Fruit fly (Drosophila melanogaster) whole organism, embryonic: ENCODE data around the gene CG14439.
A peak's percentile ranks its signal among the peaks of the same experiment; 100 is the strongest.

Source experiments
- ATbp ChIP-seq: fragments of 200-800 bp; sonication (Bioruptor generic); optimal IDR thresholded peaks from 2 replicates; lab custom pipeline; 2017; ENCODE audit warnings: missing biosample characterization, mild to moderate bottlenecking, missing genetic modification characterization, missing genetic modification reagents
- Ada2b ChIP-seq: fragments of 200-800 bp; sonication (Bioruptor generic); IDR thresholded peaks from 2 replicates; pipeline ENCODE4 v1.3.6; 2022; ENCODE audit warnings: missing biosample characterization, missing genetic modification characterization
- CG10431 ChIP-seq: fragments of 200-800 bp; sonication (Bioruptor generic); optimal IDR thresholded peaks from 3 replicates; lab custom pipeline; 2018; ENCODE audit warnings: missing biosample characterization, mild to moderate bottlenecking, missing genetic modification characterization
- CG10543 ChIP-seq: fragments of 200-800 bp; sonication (Bioruptor generic); optimal IDR thresholded peaks from 3 replicates; lab custom pipeline; 2017; ENCODE audit warnings: missing biosample characterization, mild to moderate bottlenecking, missing genetic modification characterization, moderate library complexity
- CG12236 ChIP-seq: fragments of 200-800 bp; sonication (Bioruptor generic); optimal IDR thresholded peaks from 2 replicates; lab custom pipeline; 2016; ENCODE audit warnings: missing biosample characterization, missing genetic modification characterization
- CG12391 ChIP-seq: fragments of 200-800 bp; sonication (Bioruptor generic); optimal IDR thresholded peaks from 3 replicates; lab custom pipeline; 2018; ENCODE audit warnings: missing biosample characterization, mild to moderate bottlenecking, missing genetic modification characterization, moderate library complexity
- CG12659 ChIP-seq: fragments of 200-800 bp; sonication (Bioruptor generic); optimal IDR thresholded peaks from 3 replicates; lab custom pipeline; 2017; ENCODE audit warnings: mild to moderate bottlenecking, missing biosample characterization, missing genetic modification reagents, missing genetic modification characterization
- CG13424 ChIP-seq: fragments of 200-800 bp; sonication (Bioruptor generic); optimal IDR thresholded peaks from 2 replicates; lab custom pipeline; 2019; ENCODE audit warnings: missing biosample characterization, mild to moderate bottlenecking, missing genetic modification characterization, moderate library complexity
- CG15269 ChIP-seq: fragments of 200-800 bp; sonication (Bioruptor generic); optimal IDR thresholded peaks from 2 replicates; lab custom pipeline; 2018; ENCODE audit warnings: missing biosample characterization, mild to moderate bottlenecking, missing genetic modification characterization, moderate library complexity
- CG30431 ChIP-seq: fragments of 200-800 bp; sonication (Bioruptor generic); optimal IDR thresholded peaks from 2 replicates; lab custom pipeline; 2017; ENCODE audit warnings: missing biosample characterization, missing genetic modification characterization
- CG6689 ChIP-seq: fragments of 200-800 bp; sonication (Bioruptor generic); IDR thresholded peaks from 2 replicates; pipeline ENCODE4 v1.3.6; 2022; ENCODE audit warnings: missing biosample characterization, missing genetic modification characterization
- CG7357 ChIP-seq: fragments of 200-800 bp; sonication (Bioruptor generic); IDR thresholded peaks from 3 replicates; pipeline ENCODE4 v1.3.6; 2022; ENCODE audit warnings: missing biosample characterization, missing genetic modification characterization
- CG7556 ChIP-seq: fragments of 200-800 bp; sonication (Bioruptor generic); optimal IDR thresholded peaks from 2 replicates; lab custom pipeline; 2017; ENCODE audit warnings: missing biosample characterization, mild to moderate bottlenecking, missing genetic modification characterization
- CG7839 ChIP-seq: fragments of 200-800 bp; sonication (Bioruptor generic); optimal IDR thresholded peaks from 3 replicates; lab custom pipeline; 2018; ENCODE audit warnings: missing biosample characterization, mild to moderate bottlenecking, missing genetic modification characterization, moderate library complexity
- CG8281 ChIP-seq: fragments of 200-800 bp; sonication (Bioruptor generic); optimal IDR thresholded peaks from 2 replicates; lab custom pipeline; 2018; ENCODE audit warnings: missing biosample characterization, mild to moderate bottlenecking, missing genetic modification characterization, moderate library complexity
- CG9727 ChIP-seq: fragments of 200-800 bp; sonication (Bioruptor generic); optimal IDR thresholded peaks from 3 replicates; lab custom pipeline; 2017; ENCODE audit warnings: missing biosample characterization, mild to moderate bottlenecking, missing genetic modification characterization
- CG9876 ChIP-seq: fragments of 200-800 bp; sonication (Bioruptor generic); optimal IDR thresholded peaks from 2 replicates; lab custom pipeline; 2016; ENCODE audit warnings: missing biosample characterization, missing genetic modification characterization
- CHES-1-like ChIP-seq: fragments of 200-800 bp; sonication (Bioruptor generic); optimal IDR thresholded peaks from 2 replicates; lab custom pipeline; 2016; ENCODE audit warnings: missing biosample characterization, missing genetic modification characterization
- Chrac-16 ChIP-seq: fragments of 200-800 bp; sonication (Bioruptor generic); optimal IDR thresholded peaks from 3 replicates; lab custom pipeline; 2016; ENCODE audit warnings: missing biosample characterization, missing genetic modification characterization
- D ChIP-seq, 2 experiments: fragments of 200-800 bp in 1 of 2; fragments of >200 bp in 1 of 2; sonication (Bioruptor generic) in 1 of 2; optimal IDR thresholded peaks; 2 replicates in 1 of 2; 3 replicates in 1 of 2; lab custom pipeline; 2017; ENCODE audit warnings: mild to moderate bottlenecking in 1 of 2, missing biosample characterization in 1 of 2, missing genetic modification characterization in 1 of 2, missing genetic modification reagents in 1 of 2
- Fer2 ChIP-seq: fragments of 200-800 bp; sonication (Bioruptor generic); optimal IDR thresholded peaks from 2 replicates; lab custom pipeline; 2018; ENCODE audit warnings: missing biosample characterization, mild to moderate bottlenecking, missing genetic modification characterization, moderate library complexity
- HLH54F ChIP-seq: fragments of 200-800 bp; sonication (Bioruptor generic); optimal IDR thresholded peaks from 3 replicates; lab custom pipeline; 2016; ENCODE audit warnings: missing biosample characterization, missing genetic modification characterization
- Med ChIP-seq: fragments of 200-800 bp; sonication (Bioruptor generic); peaks from one replicate; lab custom pipeline; 2016; ENCODE audit warnings: missing biosample characterization, missing genetic modification characterization, mild to moderate bottlenecking, inconsistent platforms, moderate library complexity
- Neu2 ChIP-seq: fragments of 200-800 bp; sonication (Bioruptor generic); optimal IDR thresholded peaks from 3 replicates; lab custom pipeline; 2016; ENCODE audit warnings: missing biosample characterization, missing genetic modification characterization, borderline replicate concordance
- Nf-YC ChIP-seq: fragments of 200-800 bp; optimal IDR thresholded peaks from 3 replicates; lab custom pipeline; 2019; ENCODE audit warnings: missing biosample characterization, mild to moderate bottlenecking, missing genetic modification characterization, moderate library complexity
- NfI ChIP-seq: fragments of 200-800 bp; sonication (Bioruptor generic); optimal IDR thresholded peaks from 3 replicates; lab custom pipeline; 2018; ENCODE audit warnings: missing biosample characterization, mild to moderate bottlenecking, missing genetic modification characterization, moderate library complexity
- Poxn ChIP-seq: fragments of 200-800 bp; sonication (Bioruptor generic); IDR thresholded peaks from 2 replicates; pipeline ENCODE4 v1.3.6; 2022; ENCODE audit warnings: missing biosample characterization, missing genetic modification characterization
- Six4 ChIP-seq: fragments of 200-800 bp; sonication (Bioruptor generic); optimal IDR thresholded peaks from 2 replicates; lab custom pipeline; 2016; ENCODE audit warnings: missing biosample characterization, missing genetic modification characterization
- Sox102F ChIP-seq: fragments of 200-800 bp; sonication (Bioruptor generic); optimal IDR thresholded peaks from 2 replicates; lab custom pipeline; 2018; ENCODE audit warnings: missing biosample characterization, mild to moderate bottlenecking, missing genetic modification characterization, moderate library complexity
- Ssrp ChIP-seq: fragments of 200-800 bp; sonication (Bioruptor generic); optimal IDR thresholded peaks from 2 replicates; lab custom pipeline; 2018; ENCODE audit warnings: missing biosample characterization, mild to moderate bottlenecking, missing genetic modification characterization, moderate library complexity
- ab ChIP-seq: fragments of 200-800 bp; sonication (Bioruptor generic); optimal IDR thresholded peaks from 2 replicates; lab custom pipeline; 2016; ENCODE audit warnings: missing biosample characterization, missing genetic modification characterization
- bab2 ChIP-seq: fragments of 200-800 bp; sonication (Bioruptor generic); optimal IDR thresholded peaks from 2 replicates; lab custom pipeline; 2016; ENCODE audit warnings: missing biosample characterization, missing genetic modification characterization
- corto ChIP-seq: fragments of 200-800 bp; sonication (Bioruptor generic); optimal IDR thresholded peaks from 2 replicates; lab custom pipeline; 2016; ENCODE audit warnings: missing biosample characterization, mild to moderate bottlenecking, missing genetic modification characterization, moderate library complexity
- fd96Cb ChIP-seq: fragments of 200-800 bp; sonication (Bioruptor generic); optimal IDR thresholded peaks from 2 replicates; lab custom pipeline; 2018; ENCODE audit warnings: missing biosample characterization, mild to moderate bottlenecking, missing genetic modification characterization, moderate library complexity
- fu2 ChIP-seq: fragments of 200-800 bp; sonication (Bioruptor generic); optimal IDR thresholded peaks from 2 replicates; lab custom pipeline; 2016; ENCODE audit warnings: missing biosample characterization, missing genetic modification characterization
- gce ChIP-seq: fragments of 200-800 bp; sonication (Bioruptor generic); IDR thresholded peaks from 3 replicates; pipeline ENCODE4 v1.3.6; 2022; ENCODE audit warnings: missing biosample characterization, missing genetic modification characterization
- gt ChIP-seq: fragments of 200-800 bp; sonication (Bioruptor generic); IDR thresholded peaks from 2 replicates; pipeline ENCODE4 v1.3.6; 2022; ENCODE audit warnings: missing biosample characterization, missing genetic modification characterization
- hb ChIP-seq: fragments of 200-800 bp; sonication (Bioruptor generic); IDR thresholded peaks from 3 replicates; pipeline ENCODE4 v1.3.6; 2022; ENCODE audit warnings: missing biosample characterization, missing genetic modification characterization; ENCODE audit not compliant: partially characterized antibody
- ind ChIP-seq: fragments of 200-800 bp; sonication (Bioruptor generic); optimal IDR thresholded peaks from 3 replicates; lab custom pipeline; 2016; ENCODE audit warnings: missing biosample characterization, missing genetic modification characterization
- inv ChIP-seq: fragments of 200-800 bp; sonication (Bioruptor generic); IDR thresholded peaks from 2 replicates; pipeline ENCODE4 v1.3.6; 2022; ENCODE audit warnings: missing biosample characterization, missing genetic modification characterization; ENCODE audit not compliant: partially characterized antibody
- ken ChIP-seq: fragments of 200-800 bp; sonication (Bioruptor generic); IDR thresholded peaks from 3 replicates; pipeline ENCODE4 v1.3.6; 2022; ENCODE audit warnings: missing biosample characterization, missing genetic modification characterization
- pros ChIP-seq: fragments of 200-800 bp; sonication (Bioruptor generic); optimal IDR thresholded peaks from 3 replicates; lab custom pipeline; 2019; ENCODE audit warnings: missing biosample characterization, mild to moderate bottlenecking, missing genetic modification characterization, moderate library complexity
- sc ChIP-seq, 3 experiments: fragments of >200 bp in 2 of 3; fragments of 200-800 bp in 1 of 3; sonication (Bioruptor generic) in 1 of 3; optimal IDR thresholded peaks; 2 replicates in 2 of 3; 3 replicates in 1 of 3; lab custom pipeline; 2017; ENCODE audit warnings: mild to moderate bottlenecking in 1 of 3, missing biosample characterization in 1 of 3, missing genetic modification characterization in 1 of 3, missing genetic modification reagents in 1 of 3
- sim ChIP-seq: fragments of 200-800 bp; sonication (Bioruptor generic); IDR thresholded peaks from 2 replicates; pipeline ENCODE4 v1.3.6; 2022; ENCODE audit warnings: missing biosample characterization, missing genetic modification characterization
- slou ChIP-seq: fragments of 200-800 bp; sonication (Bioruptor generic); optimal IDR thresholded peaks from 3 replicates; lab custom pipeline; 2016; ENCODE audit warnings: missing biosample characterization, missing genetic modification characterization
- slp2 ChIP-seq: fragments of 200-800 bp; sonication (Bioruptor generic); optimal IDR thresholded peaks from 2 replicates; lab custom pipeline; 2016; ENCODE audit warnings: missing biosample characterization, missing genetic modification characterization
- sqz ChIP-seq: fragments of 200-800 bp; sonication (Bioruptor generic); optimal IDR thresholded peaks from 3 replicates; lab custom pipeline; 2018; ENCODE audit warnings: missing biosample characterization, mild to moderate bottlenecking, missing genetic modification characterization
- tup ChIP-seq: fragments of 200-800 bp; sonication (Bioruptor generic); optimal IDR thresholded peaks from 2 replicates; lab custom pipeline; 2016; ENCODE audit warnings: missing biosample characterization, mild to moderate bottlenecking, missing genetic modification characterization, moderate library complexity
- wor ChIP-seq: fragments of 200-800 bp; sonication (Bioruptor generic); IDR thresholded peaks from 2 replicates; pipeline ENCODE4 v1.3.6; 2022; ENCODE audit warnings: missing biosample characterization, missing genetic modification characterization

CG14439 gene

dm6 chrX:6711295-6711694 is 36.0 kb upstream of the CG14439 start (continued):
- TF ChIP-seq ken (GFP tag; lab: Robert Waterston, UW) = peak; percentile 70; the same call in 2 of the 3 replicates
- 0 out of 2 replicates have a peak, but pooled peaks have one; percentile 9 for TF ChIP-seq sim (GFP tag; lab: Robert Waterston, UW)
- TF ChIP-seq fd96Cb (tag; lab: Kevin White, UChicago) = peak; percentile 81
- peak; percentile 58 for TF ChIP-seq CG9876
- no peak for TF ChIP-seq inv (GFP tag; lab: Robert Waterston, UW)
- TF ChIP-seq gt (GFP tag; lab: Robert Waterston, UW) = no peak
- TF ChIP-seq HLH54F = peak; percentile 73
- TF ChIP-seq CG6689 (GFP tag; lab: Robert Waterston, UW) = peak; percentile 59
- TF ChIP-seq corto = peak; percentile 45

dm6 chrX:6716170-6716569 is 31.2 kb upstream of the CG14439 start:
- TF ChIP-seq CG12659 (GFP tag; lab: Kevin White, UChicago) (no peak), sqz (no peak), CG10543 (GFP tag; lab: Kevin White, UChicago) (no peak), ATbp (GFP tag; lab: Kevin White, UChicago) (no peak), CG7357 (GFP tag; lab: Robert Waterston, UW) (no peak), CG30431 (GFP tag; lab: Kevin White, UChicago) (no peak), bab2 (no peak), wor (no peak), fu2 (no peak), gt (GFP tag; lab: Robert Waterston, UW) (no peak), CHES-1-like (GFP tag; lab: Kevin White, UChicago) (no peak), sc (optimal IDR thresholded peaks at IDR 0.05; lab: Kevin White, UChicago) (no peak), sc (GFP tag; optimal IDR thresholded peaks at IDR 0.05; lab: Kevin White, UChicago) (no peak), Ssrp (no peak), tup (GFP tag; lab: Kevin White, UChicago) (no peak), pros (no peak), D (optimal IDR thresholded peaks at IDR 0.05; lab: Kevin White, UChicago) (no peak), D (GFP tag; optimal IDR thresholded peaks at IDR 0.05; lab: Kevin White, UChicago) (no peak), CG9727 (no peak), NfI (GFP tag; lab: Kevin White, UChicago) (no peak), Six4 (GFP tag; lab: Kevin White, UChicago) (no peak)

- TF ChIP-seq ind (GFP tag; lab: Kevin White, UChicago) (peak; percentile 13), Sox102F (GFP tag; lab: Kevin White, UChicago) (peak; percentile 39), CG13424 (tag; lab: Kevin White, UChicago) (no peak), Med (GFP tag; lab: Kevin White, UChicago) (peak; percentile 62), Fer2 (no peak), CG15269 (tag; lab: Kevin White, UChicago) (peak; percentile 17), Ada2b (no peak), hb (GFP tag; lab: Robert Waterston, UW) (no peak), Neu2 (GFP tag; lab: Kevin White, UChicago) (no peak), CG10431 (GFP tag; lab: Kevin White, UChicago) (no peak), CG12236 (GFP tag; lab: Kevin White, UChicago) (no peak), CG7839 (tag; lab: Kevin White, UChicago) (peak; percentile 42), ab (GFP tag; lab: Kevin White, UChicago) (no peak), CG7556 (GFP tag; lab: Kevin White, UChicago) (no peak), Poxn (GFP tag; lab: Robert Waterston, UW) (no peak), slou (no peak), CG8281 (tag; lab: Kevin White, UChicago) (no peak), Chrac-16 (GFP tag; lab: Kevin White, UChicago) (no peak), CG12391 (tag; lab: Kevin White, UChicago) (no peak), gce (GFP tag; lab: Robert Waterston, UW) (no peak), slp2 (GFP tag; lab: Kevin White, UChicago) (no peak), Nf-YC (tag; lab: Kevin White, UChicago) (no peak)
Observed at dm6 chrX:6719259-6719658, 28.1 kb upstream of the CG14439 start.
